Worm (Caenorhabditis elegans) whole organism, L1 larva: Measurements from ENCODE around the gene F25B4.4.

Source experiments
- F16B12.6 ChIP-seq: fragments of 150-350 bp; optimal IDR thresholded peaks from 2 replicates; lab custom pipeline; 2014; ENCODE audit warnings: missing biosample characterization, missing genetic modification characterization
- aha-1 ChIP-seq: fragments of 150-350 bp; optimal IDR thresholded peaks from 2 replicates; lab custom pipeline; 2014; ENCODE audit warnings: missing biosample characterization, missing genetic modification characterization
- alr-1 ChIP-seq: fragments of 200-800 bp; sonication (Bioruptor generic); optimal IDR thresholded peaks from 2 replicates; lab custom pipeline; 2018; ENCODE audit warnings: borderline replicate concordance, mild to moderate bottlenecking, missing genetic modification characterization, missing compliant biosample characterization
- dsc-1 ChIP-seq: sonication (generic microtip); optimal IDR thresholded peaks from 2 replicates; lab custom pipeline; 2016; ENCODE audit warnings: mild to moderate bottlenecking, missing genetic modification characterization, missing compliant biosample characterization
- efl-1 ChIP-seq, 4 experiments: fragments of 150-350 bp; optimal IDR thresholded peaks in 3 of 4; peaks in 1 of 4; 1 replicate in 1 of 4; 2 replicates in 3 of 4; lab custom pipeline; 2014; ENCODE audit warnings: missing biosample characterization in 2 of 4, missing genetic modification characterization in 2 of 4, missing genetic modification reagents in 2 of 4
- egl-13 ChIP-seq: sonication (generic microtip); optimal IDR thresholded peaks from 2 replicates; lab custom pipeline; 2016; ENCODE audit warnings: missing genotype, missing genetic modification reagents, missing genetic modification characterization, missing compliant biosample characterization
- elt-2 ChIP-seq: sonication (generic microtip); optimal IDR thresholded peaks from 2 replicates; lab custom pipeline; 2016; ENCODE audit warnings: missing genetic modification characterization, mild to moderate bottlenecking, inconsistent platforms, missing compliant biosample characterization, missing genetic modification reagents
- fkh-8 ChIP-seq: sonication (generic microtip); optimal IDR thresholded peaks from 2 replicates; lab custom pipeline; 2016; ENCODE audit warnings: mild to moderate bottlenecking, missing genetic modification characterization, missing compliant biosample characterization
- fos-1 ChIP-seq: fragments of 150-350 bp; optimal IDR thresholded peaks from 2 replicates; lab custom pipeline; 2014; ENCODE audit warnings: missing biosample characterization, missing genetic modification characterization
- hlh-4 ChIP-seq: sonication (generic microtip); optimal IDR thresholded peaks from 2 replicates; lab custom pipeline; 2016; ENCODE audit warnings: mild to moderate bottlenecking, missing genetic modification characterization, missing compliant biosample characterization
- hpl-2 ChIP-seq: fragments of 150-350 bp; optimal IDR thresholded peaks from 2 replicates; lab custom pipeline; 2014; ENCODE audit warnings: missing biosample characterization, missing genetic modification reagents, missing genetic modification characterization
- isw-1 ChIP-seq: fragments of 200-800 bp; sonication (Bioruptor generic); IDR thresholded peaks from 2 replicates; pipeline ENCODE4 v1.3.6; 2022; ENCODE audit warnings: missing genetic modification characterization, missing compliant biosample characterization
- jun-1 ChIP-seq: fragments of 150-350 bp; optimal IDR thresholded peaks from 2 replicates; lab custom pipeline; 2014; ENCODE audit warnings: missing biosample characterization, missing genetic modification reagents, missing genetic modification characterization
- lin-13 ChIP-seq: fragments of 150-350 bp; optimal IDR thresholded peaks from 2 replicates; lab custom pipeline; 2014; ENCODE audit warnings: missing biosample characterization, missing genetic modification reagents, missing genetic modification characterization
- lir-3 ChIP-seq: sonication (generic microtip); optimal IDR thresholded peaks from 2 replicates; lab custom pipeline; 2016; ENCODE audit warnings: mild to moderate bottlenecking, missing genetic modification characterization, moderate library complexity, missing compliant biosample characterization; ENCODE audit not compliant: poor library complexity
- lsy-2 ChIP-seq, 2 experiments: fragments of 150-350 bp; optimal IDR thresholded peaks; 2 replicates each; lab custom pipeline; 2014; ENCODE audit warnings: missing biosample characterization in 2 of 2, missing genetic modification characterization in 2 of 2
- mab-9 ChIP-seq: fragments of 200-800 bp; sonication (Bioruptor generic); IDR thresholded peaks from 2 replicates; pipeline ENCODE4 v1.3.6; 2022; ENCODE audit warnings: missing genetic modification reagents, missing genetic modification characterization, missing compliant biosample characterization
- mdl-1 ChIP-seq, 2 experiments: fragments of 150-350 bp; optimal IDR thresholded peaks; 2 replicates each; lab custom pipeline; 2014 to 2017; ENCODE audit warnings: missing biosample characterization in 2 of 2, missing genetic modification characterization in 2 of 2, inconsistent platforms in 1 of 2
- nhr-19 ChIP-seq: fragments of 200-800 bp; sonication (Bioruptor generic); conservative IDR thresholded peaks from 2 replicates; pipeline ENCODE4 v1.3.6; 2022; ENCODE audit warnings: missing genetic modification characterization, missing compliant biosample characterization
- nhr-20 ChIP-seq: sonication (generic microtip); optimal IDR thresholded peaks from 2 replicates; lab custom pipeline; 2016; ENCODE audit warnings: mild to moderate bottlenecking, missing genetic modification characterization, missing compliant biosample characterization
- nhr-47 ChIP-seq: sonication (generic microtip); optimal IDR thresholded peaks from 2 replicates; lab custom pipeline; 2016; ENCODE audit warnings: mild to moderate bottlenecking, missing genetic modification characterization, moderate library complexity, missing compliant biosample characterization
- nhr-71 ChIP-seq: sonication (generic microtip); optimal IDR thresholded peaks from 2 replicates; lab custom pipeline; 2016; ENCODE audit warnings: mild to moderate bottlenecking, missing genetic modification characterization, moderate library complexity, missing compliant biosample characterization
- nhr-76 ChIP-seq: sonication (generic microtip); optimal IDR thresholded peaks from 2 replicates; lab custom pipeline; 2017; ENCODE audit warnings: missing biosample characterization, missing genetic modification characterization
- nhr-84 ChIP-seq: sonication (generic microtip); optimal IDR thresholded peaks from 2 replicates; lab custom pipeline; 2017; ENCODE audit warnings: missing biosample characterization, missing genetic modification characterization
- nhr-85 ChIP-seq: sonication (generic microtip); peaks from one replicate; lab custom pipeline; 2016; ENCODE audit warnings: missing genetic modification characterization, inconsistent platforms, missing compliant biosample characterization
- pag-3 ChIP-seq: sonication (generic microtip); optimal IDR thresholded peaks from 2 replicates; lab custom pipeline; 2017; ENCODE audit warnings: missing genetic modification characterization, mild to moderate bottlenecking, missing compliant biosample characterization, antibody characterized with exemption, borderline replicate concordance; ENCODE audit not compliant: insufficient read depth
- pax-3 ChIP-seq: fragments of 200-800 bp; sonication (Bioruptor generic); optimal IDR thresholded peaks from 2 replicates; lab custom pipeline; 2018; ENCODE audit warnings: mild to moderate bottlenecking, missing genetic modification characterization, moderate library complexity, missing compliant biosample characterization
- pqm-1 ChIP-seq: sonication (generic microtip); optimal IDR thresholded peaks from 3 replicates; lab custom pipeline; 2017; ENCODE audit warnings: missing biosample characterization, missing genetic modification characterization
- skn-1 ChIP-seq: fragments of 150-350 bp; optimal IDR thresholded peaks from 2 replicates; lab custom pipeline; 2014; ENCODE audit warnings: missing biosample characterization, missing genetic modification characterization
- snpc-4 ChIP-seq: fragments of 150-350 bp; optimal IDR thresholded peaks from 2 replicates; lab custom pipeline; 2014; ENCODE audit warnings: missing biosample characterization, missing genetic modification characterization
- sox-4 ChIP-seq: sonication (generic microtip); optimal IDR thresholded peaks from 2 replicates; lab custom pipeline; 2016; ENCODE audit warnings: missing genetic modification characterization, missing compliant biosample characterization
- tlp-1 ChIP-seq: fragments of 150-350 bp; optimal IDR thresholded peaks from 2 replicates; lab custom pipeline; 2014; ENCODE audit warnings: missing biosample characterization, missing genetic modification characterization
- unc-62 ChIP-seq: fragments of 150-350 bp; optimal IDR thresholded peaks from 2 replicates; lab custom pipeline; 2014; ENCODE audit warnings: missing biosample characterization, missing genetic modification reagents, missing genetic modification characterization
- unc-98 ChIP-seq: fragments of 200-800 bp; sonication (Bioruptor generic); IDR thresholded peaks from 2 replicates; pipeline ENCODE4 v1.3.6; 2022; ENCODE audit warnings: missing genetic modification characterization, missing compliant biosample characterization
- vab-15 ChIP-seq: sonication (generic microtip); optimal IDR thresholded peaks from 2 replicates; lab custom pipeline; 2017; ENCODE audit warnings: missing genotype, mild to moderate bottlenecking, missing genetic modification characterization, missing compliant biosample characterization
- xbp-1 ChIP-seq: sonication (generic microtip); optimal IDR thresholded peaks from 2 replicates; lab custom pipeline; 2016; ENCODE audit warnings: missing genetic modification characterization, missing compliant biosample characterization
- zip-4 ChIP-seq: fragments of 200-800 bp; sonication (Bioruptor generic); optimal IDR thresholded peaks from 2 replicates; lab custom pipeline; 2018; ENCODE audit warnings: mild to moderate bottlenecking, missing genetic modification characterization, moderate library complexity, missing compliant biosample characterization

Gene F25B4.4

ce11 chrV:5701106-5701505, 16.4 kb downstream of the F25B4.4 start (continued):
- TF ChIP-seq unc-62 (GFP tag; lab: Kevin White, UChicago) = no peak
- no peak for TF ChIP-seq sox-4 (tag; lab: Kevin White, UChicago)
- peak; percentile 28 for TF ChIP-seq nhr-71 (tag; lab: Kevin White, UChicago)
- TF ChIP-seq mdl-1 (tag; optimal IDR thresholded peaks at IDR 0.05; lab: Kevin White, UChicago) = no peak
- no peak for TF ChIP-seq pag-3 (tag; lab: Kevin White, UChicago)
- TF ChIP-seq pqm-1 = no peak
- TF ChIP-seq tlp-1 = no peak

ce11 chrV:5704467-5704866, 19.8 kb downstream of the F25B4.4 start:
- TF ChIP-seq dsc-1 (tag; lab: Kevin White, UChicago) (peak; percentile 91), nhr-47 (tag; lab: Kevin White, UChicago) (peak; percentile 37), nhr-76 (tag; lab: Kevin White, UChicago) (no peak), nhr-85 (no peak), lin-13 (no peak), aha-1 (tag; lab: Kevin White, UChicago) (no peak), egl-13 (tag; lab: Kevin White, UChicago) (peak; percentile 24), lir-3 (tag; lab: Kevin White, UChicago) (no peak), skn-1 (tag; lab: Kevin White, UChicago) (no peak), lsy-2 (tag; optimal IDR thresholded peaks at IDR 0.05; lab: Kevin White, UChicago) (no peak), pax-3 (tag; lab: Kevin White, UChicago) (peak; percentile 73), snpc-4 (tag; lab: Kevin White, UChicago) (no peak), nhr-71 (tag; lab: Kevin White, UChicago) (peak; percentile 66), nhr-20 (tag; lab: Kevin White, UChicago) (no peak), sox-4 (tag; lab: Kevin White, UChicago) (peak; percentile 43), hpl-2 (no peak), nhr-19 (GFP tag; lab: Robert Waterston, UW) (0 out of 2 replicates have a peak, but pooled peaks have one; percentile 12), fkh-8 (tag; lab: Kevin White, UChicago) (peak; percentile 85), pqm-1 (no peak), zip-4 (GFP tag; lab: Kevin White, UChicago) (no peak), vab-15 (no peak), fos-1 (tag; lab: Kevin White, UChicago) (peak; percentile 11)
- TF ChIP-seq, all 84 proteins: peak for 9

ce11 chrV:5705510-5705909, 20.8 kb downstream of the F25B4.4 start, which contains the start of gene peli-1:
Gene peli-1 (plus strand): TSS chrV:5705810.
- TF ChIP-seq hpl-2 (no peak), elt-2 (tag; lab: Kevin White, UChicago) (no peak), nhr-84 (no peak), unc-98 (GFP tag; lab: Robert Waterston, UW) (no peak), isw-1 (GFP tag; lab: Robert Waterston, UW) (no peak), jun-1 (tag; lab: Kevin White, UChicago) (no peak), lin-13 (no peak), F16B12.6 (tag; lab: Kevin White, UChicago) (no peak), snpc-4 (tag; lab: Kevin White, UChicago) (no peak), xbp-1 (tag; lab: Kevin White, UChicago) (no peak), alr-1 (no peak), mab-9 (GFP tag; lab: Robert Waterston, UW) (no peak)

DNA sequence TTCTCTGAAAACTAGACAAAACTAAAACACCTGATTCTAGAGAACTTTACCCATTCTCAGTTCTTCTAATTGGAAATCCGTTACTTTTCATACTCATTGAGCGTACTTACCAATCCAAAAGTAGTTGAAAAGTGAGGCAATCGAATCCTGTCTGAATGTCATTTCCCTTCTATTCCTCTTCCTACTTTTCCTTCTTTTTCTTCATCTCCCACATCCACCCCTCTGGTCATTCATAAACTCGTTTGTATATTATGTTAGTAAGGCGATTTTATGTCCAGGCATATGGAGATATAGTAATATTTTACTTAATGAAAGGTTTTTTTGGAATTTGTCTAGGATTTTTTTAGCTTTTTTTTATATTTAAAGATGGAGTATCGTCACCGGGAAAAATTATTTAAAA, 23.7 kb downstream of the F25B4.4 start:
- TF ChIP-seq pag-3 (tag; lab: Kevin White, UChicago) (no peak), efl-1 (optimal IDR thresholded peaks at IDR 0.05; lab: Kevin White, UChicago) (no peak), efl-1 (GFP tag; optimal IDR thresholded peaks at IDR 0.05 in 1 of 2; lab: Kevin White, UChicago) (peak in 1 of 2 experiments; percentile 81), fkh-8 (tag; lab: Kevin White, UChicago) (peak; percentile 31), nhr-71 (tag; lab: Kevin White, UChicago) (peak; percentile 32), hlh-4 (tag; lab: Kevin White, UChicago) (peak; percentile 77), skn-1 (tag; lab: Kevin White, UChicago) (no peak)
